Fruit fly (Drosophila melanogaster): ENCODE results near the gene pll.

pll gene

DNA sequence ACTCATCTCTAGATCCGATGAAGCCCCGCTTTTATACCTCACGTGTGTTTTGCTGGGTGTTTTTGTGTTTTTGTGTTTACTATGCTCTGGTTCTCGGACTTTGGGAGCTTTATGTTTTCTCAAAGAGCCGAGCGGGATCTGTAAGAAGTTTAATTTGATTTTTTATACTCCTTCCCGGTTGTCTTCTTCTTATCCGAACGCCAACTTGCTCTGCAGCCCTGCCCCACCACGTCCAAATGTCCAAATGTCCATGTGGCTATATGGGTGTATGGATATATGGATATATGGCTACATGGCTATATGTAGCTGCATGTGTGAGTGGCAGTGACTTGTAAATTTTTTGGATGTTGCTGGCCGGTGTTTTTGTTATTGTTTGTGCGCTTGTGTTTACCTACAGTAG is 34.2 kb downstream of the pll start (continued):
- TF ChIP-seq sqz (GFP tag; optimal IDR thresholded peaks at IDR 0.05) (no peak), Atf-2 (GFP tag; optimal IDR thresholded peaks at IDR 0.05) (no peak), dm (GFP tag; optimal IDR thresholded peaks at IDR 0.05) (no peak), CG1602 (GFP tag; optimal IDR thresholded peaks at IDR 0.05) (no peak), cg (GFP tag; optimal IDR thresholded peaks at IDR 0.05) (peak; percentile 39), gt (GFP tag; IDR thresholded peaks at IDR 0.05) (no peak), HLHmδ (GFP tag; optimal IDR thresholded peaks at IDR 0.05) (no peak), CG7271 (tag; optimal IDR thresholded peaks at IDR 0.05) (no peak), pzg (GFP tag; optimal IDR thresholded peaks at IDR 0.05) (no peak), CG17385 (GFP tag; optimal IDR thresholded peaks at IDR 0.05) (peak; percentile 30)

DNA sequence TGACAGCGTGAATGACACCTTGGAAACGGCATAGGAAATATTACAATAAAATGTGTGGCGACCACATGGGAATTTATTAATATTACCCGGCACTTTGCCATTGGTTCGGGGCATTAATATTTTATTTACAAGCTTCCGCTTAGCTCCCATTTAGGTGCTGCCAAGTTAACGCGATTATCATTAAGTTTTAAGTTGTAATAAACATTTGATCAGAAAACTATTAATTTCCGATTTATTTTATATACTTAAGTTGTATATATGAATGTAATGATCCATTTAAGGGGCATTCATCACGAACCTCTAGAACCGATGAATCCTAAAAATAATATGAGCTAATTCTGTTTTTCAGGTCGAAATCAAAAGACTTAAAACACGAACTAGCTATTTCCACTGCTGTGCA is 34.7 kb downstream of the pll start:
- TF ChIP-seq NFAT (GFP tag; IDR thresholded peaks at IDR 0.05), result no peak
- peak; percentile 3 for TF ChIP-seq BEAF-32 (GFP tag; optimal IDR thresholded peaks at IDR 0.05)
- TF ChIP-seq gsb-n (tag; optimal IDR thresholded peaks at IDR 0.05), result no peak
- no peak for TF ChIP-seq D (optimal IDR thresholded peaks at IDR 0.05)
- TF ChIP-seq D (GFP tag; optimal IDR thresholded peaks at IDR 0.05), result no peak
- TF ChIP-seq tx (GFP tag; optimal IDR thresholded peaks at IDR 0.05), result no peak
- TF ChIP-seq hb (GFP tag; IDR thresholded peaks at IDR 0.05; ENCODE audit: partially characterized antibody), result no peak
- no peak for TF ChIP-seq CG42726 (GFP tag; IDR thresholded peaks at IDR 0.05; ENCODE audit: partially characterized antibody)
- no peak for TF ChIP-seq CG7372 (GFP tag; IDR thresholded peaks at IDR 0.05)
- peak; percentile 57 for TF ChIP-seq sens (GFP tag)

- no peak for TF ChIP-seq emc (GFP tag; optimal IDR thresholded peaks at IDR 0.05)
- no peak for TF ChIP-seq D (optimal IDR thresholded peaks at IDR 0.05)
- no peak for TF ChIP-seq D (GFP tag; optimal IDR thresholded peaks at IDR 0.05)
- TF ChIP-seq Blimp-1 (GFP tag; optimal IDR thresholded peaks at IDR 0.05), result peak; percentile 22
- no peak for TF ChIP-seq vfl (GFP tag; optimal IDR thresholded peaks at IDR 0.05)
- peak in 1 of 3 experiments; percentile 55 for TF ChIP-seq lola (GFP tag; optimal IDR thresholded peaks at IDR 0.05)
- TF ChIP-seq CG15514 (GFP tag; optimal IDR thresholded peaks at IDR 0.05), result no peak
- peak; percentile 49 for TF ChIP-seq D19B (GFP tag; optimal IDR thresholded peaks at IDR 0.05)
- TF ChIP-seq nmo (GFP tag; optimal IDR thresholded peaks at IDR 0.05), result peak; percentile 36
- no peak for TF ChIP-seq knrl (GFP tag; IDR thresholded peaks at IDR 0.05; ENCODE audit: partially characterized antibody)
- no peak for TF ChIP-seq Oaz (GFP tag; IDR thresholded peaks at IDR 0.05)
- peak; percentile 47; the same call in 1 of the 2 replicates for TF ChIP-seq Drgx (GFP tag; IDR thresholded peaks at IDR 0.05)
- TF ChIP-seq MTF-1 (GFP tag; optimal IDR thresholded peaks at IDR 0.05; ENCODE audit: borderline replicate concordance), result no peak
- no peak for TF ChIP-seq Gsc (GFP tag; IDR thresholded peaks at IDR 0.05)
- TF ChIP-seq gem (tag; optimal IDR thresholded peaks at IDR 0.05), result peak; percentile 39
- TF ChIP-seq kni (GFP tag; optimal IDR thresholded peaks at IDR 0.05), result no peak
- TF ChIP-seq nom (GFP tag; optimal IDR thresholded peaks at IDR 0.05), result peak; percentile 45
- peak; percentile 46; the same call in 2 of the 3 replicates for TF ChIP-seq row (GFP tag; IDR thresholded peaks at IDR 0.05)
- peak; percentile 17 for TF ChIP-seq CG14710 (tag; optimal IDR thresholded peaks at IDR 0.05)
- TF ChIP-seq dmrt11E (tag; optimal IDR thresholded peaks at IDR 0.05), result peak; percentile 28
- TF ChIP-seq CG8388 (GFP tag; optimal IDR thresholded peaks at IDR 0.05), result peak; percentile 6
- TF ChIP-seq Med (GFP tag), result peak; percentile 16
- TF ChIP-seq CG6689 (GFP tag; IDR thresholded peaks at IDR 0.05), result 0 out of 2 replicates have a peak, but pooled peaks have one; percentile 7
- peak; percentile 20 for TF ChIP-seq fd96Cb (tag; optimal IDR thresholded peaks at IDR 0.05)
- 0 out of 3 replicates have a peak, but pooled peaks have one; percentile 30 for TF ChIP-seq CG17361 (GFP tag; IDR thresholded peaks at IDR 0.05)
- TF ChIP-seq CG3847 (GFP tag; IDR thresholded peaks at IDR 0.05), result no peak
- no peak for TF ChIP-seq ac (GFP tag; optimal IDR thresholded peaks at IDR 0.05)
- no peak for TF ChIP-seq luna (GFP tag; optimal IDR thresholded peaks at IDR 0.05)
- peak; percentile 17 for TF ChIP-seq CG2678 (tag; optimal IDR thresholded peaks at IDR 0.05)
Measured at dm6 chr3R:27217465-27218059, 35.4 kb downstream of the pll start.

All from whole organism, embryonic.